Worm (Caenorhabditis elegans) whole organism, young adult: Measurements from ENCODE around the gene F15A4.2.
"Not testable (repeated sequence)": the region's sequence is repeated elsewhere in the genome, so short reads cannot be mapped to it uniquely, and the experiment has no call there.

Source experiments
- C06A6.2 ChIP-seq: fragments of 200-800 bp; sonication (Bioruptor generic); conservative IDR thresholded peaks from 2 replicates; pipeline ENCODE4 v1.3.6; 2022; ENCODE audit warnings: missing genetic modification characterization, missing compliant biosample characterization
- F52B5.7 ChIP-seq: sonication (generic microtip); optimal IDR thresholded peaks from 2 replicates; lab custom pipeline; 2016; ENCODE audit warnings: mild to moderate bottlenecking, missing genetic modification characterization, missing compliant biosample characterization
- F57C9.4 ChIP-seq: sonication (generic microtip); optimal IDR thresholded peaks from 2 replicates; lab custom pipeline; 2017; ENCODE audit warnings: mild to moderate bottlenecking, missing genetic modification characterization, missing compliant biosample characterization
- T07F8.4 ChIP-seq: sonication (generic microtip); optimal IDR thresholded peaks from 2 replicates; lab custom pipeline; 2016; ENCODE audit warnings: mild to moderate bottlenecking, missing genetic modification characterization, moderate library complexity, missing compliant biosample characterization
- Y53F4B.3 ChIP-seq: fragments of 200-800 bp; sonication (Bioruptor generic); IDR thresholded peaks from 2 replicates; pipeline ENCODE4 v1.3.6; 2022; ENCODE audit warnings: missing genetic modification reagents, missing genetic modification characterization, missing compliant biosample characterization
- Y56A3A.18 ChIP-seq: fragments of 200-800 bp; sonication (Bioruptor generic); IDR thresholded peaks from 2 replicates; pipeline ENCODE4 v1.3.6; 2022; ENCODE audit warnings: missing genetic modification reagents, missing genetic modification characterization, missing compliant biosample characterization
- ZK185.1 ChIP-seq: sonication (generic microtip); optimal IDR thresholded peaks from 2 replicates; lab custom pipeline; 2016; ENCODE audit warnings: mild to moderate bottlenecking, missing genetic modification characterization, missing compliant biosample characterization; ENCODE audit not compliant: poor library complexity, severe bottlenecking
- ama-1 ChIP-seq, 3 experiments: fragments of 150-350 bp in 1 of 3; sonication (generic microtip) in 2 of 3; optimal IDR thresholded peaks; 2 replicates each; lab custom pipeline; 2014 to 2018; ENCODE audit warnings: missing biosample characterization in 2 of 3, missing genetic modification characterization in 2 of 3, missing genetic modification reagents in 2 of 3
- aptf-2 ChIP-seq: fragments of 200-800 bp; sonication (Bioruptor generic); conservative IDR thresholded peaks from 2 replicates; pipeline ENCODE4 v1.3.6; 2022; ENCODE audit warnings: missing genetic modification reagents, missing genetic modification characterization, missing compliant biosample characterization
- aptf-3 ChIP-seq: fragments of 200-800 bp; sonication (Bioruptor generic); IDR thresholded peaks from 2 replicates; pipeline ENCODE4 v1.3.6; 2022; ENCODE audit warnings: missing genetic modification characterization, missing compliant biosample characterization
- athp-1 ChIP-seq: sonication (generic microtip); optimal IDR thresholded peaks from 2 replicates; lab custom pipeline; 2017; ENCODE audit warnings: mild to moderate bottlenecking, missing genetic modification characterization, missing compliant biosample characterization
- ccch-3 ChIP-seq: fragments of 200-800 bp; sonication (Bioruptor generic); optimal IDR thresholded peaks from 2 replicates; lab custom pipeline; 2018; ENCODE audit warnings: mild to moderate bottlenecking, missing genetic modification characterization, missing compliant biosample characterization
- cebp-1 ChIP-seq, 2 experiments: fragments of 200-800 bp in 1 of 2; sonication (Bioruptor generic) in 1 of 2; sonication (generic microtip) in 1 of 2; IDR thresholded peaks in 1 of 2; optimal IDR thresholded peaks in 1 of 2; 2 replicates each; pipeline versions ENCODE4 v1.3.6 to Lab custom; 2017 to 2022; ENCODE audit warnings: missing compliant biosample characterization in 2 of 2, missing genetic modification characterization in 2 of 2, mild to moderate bottlenecking in 1 of 2, missing genetic modification reagents in 1 of 2, moderate library complexity in 1 of 2
- ceh-100 ChIP-seq: fragments of 200-800 bp; sonication (Bioruptor generic); IDR thresholded peaks from 2 replicates; pipeline ENCODE4 v1.3.6; 2022; ENCODE audit warnings: missing genetic modification reagents, missing genetic modification characterization, missing compliant biosample characterization
- ceh-58 ChIP-seq: fragments of 200-800 bp; sonication (Bioruptor generic); IDR thresholded peaks from 2 replicates; pipeline ENCODE4 v1.3.6; 2022; ENCODE audit warnings: missing genetic modification characterization, missing compliant biosample characterization
- ceh-91 ChIP-seq: fragments of 200-800 bp; sonication (Bioruptor generic); IDR thresholded peaks from 2 replicates; pipeline ENCODE4 v1.3.6; 2022; ENCODE audit warnings: missing genetic modification reagents, missing genetic modification characterization, missing compliant biosample characterization
- egrh-3 ChIP-seq: fragments of 200-800 bp; sonication (Bioruptor generic); IDR thresholded peaks from 2 replicates; pipeline ENCODE4 v1.3.6; 2022; ENCODE audit warnings: missing genetic modification reagents, missing genetic modification characterization, missing compliant biosample characterization
- ets-4 ChIP-seq: fragments of 200-800 bp; sonication (Bioruptor generic); optimal IDR thresholded peaks from 2 replicates; lab custom pipeline; 2018; ENCODE audit warnings: mild to moderate bottlenecking, missing genetic modification characterization, missing compliant biosample characterization
- hlh-26 ChIP-seq: fragments of 200-800 bp; sonication (Bioruptor generic); conservative IDR thresholded peaks from 2 replicates; pipeline ENCODE4 v1.3.6; 2022; ENCODE audit warnings: missing genetic modification reagents, missing genetic modification characterization, missing compliant biosample characterization
- hmg-1.2 ChIP-seq: fragments of 200-800 bp; sonication (Bioruptor generic); IDR thresholded peaks from 2 replicates; pipeline ENCODE4 v1.3.6; 2022; ENCODE audit warnings: missing genetic modification reagents, missing genetic modification characterization, missing compliant biosample characterization
- hmg-20 ChIP-seq: fragments of 200-800 bp; sonication (Bioruptor generic); IDR thresholded peaks from 2 replicates; pipeline ENCODE4 v1.3.6; 2022; ENCODE audit warnings: missing genetic modification reagents, missing genetic modification characterization, missing compliant biosample characterization
- lin-35 ChIP-seq, 3 experiments: fragments of 150-350 bp in 2 of 3; sonication (generic microtip) in 1 of 3; optimal IDR thresholded peaks; 2 replicates each; lab custom pipeline; 2014 to 2018; ENCODE audit warnings: missing biosample characterization in 3 of 3, missing genetic modification characterization in 3 of 3, missing genetic modification reagents in 3 of 3
- lin-54 ChIP-seq: fragments of 200-800 bp; sonication (Bioruptor generic); optimal IDR thresholded peaks from 2 replicates; lab custom pipeline; 2018; ENCODE audit warnings: mild to moderate bottlenecking, missing genetic modification characterization, missing compliant biosample characterization
- madf-6 ChIP-seq: fragments of 200-800 bp; sonication (Bioruptor generic); IDR thresholded peaks from 2 replicates; pipeline ENCODE4 v1.3.6; 2022; ENCODE audit warnings: missing genetic modification reagents, missing genetic modification characterization, missing compliant biosample characterization
- mel-28 ChIP-seq: sonication (generic microtip); optimal IDR thresholded peaks from 2 replicates; lab custom pipeline; 2016; ENCODE audit warnings: borderline replicate concordance, mild to moderate bottlenecking, missing genetic modification characterization, missing compliant biosample characterization
- nfya-1 ChIP-seq: sonication (generic microtip); optimal IDR thresholded peaks from 2 replicates; lab custom pipeline; 2017; ENCODE audit warnings: antibody characterized with exemption, missing compliant biosample characterization, missing genetic modification characterization, borderline replicate concordance; ENCODE audit not compliant: insufficient read depth
- nfyb-1 ChIP-seq: fragments of 200-800 bp; sonication (Bioruptor generic); IDR thresholded peaks from 2 replicates; pipeline ENCODE4 v1.3.6; 2022; ENCODE audit warnings: missing genetic modification reagents, missing genetic modification characterization, missing compliant biosample characterization
- pha-4 ChIP-seq: fragments of 150-350 bp; sonication (generic microtip); optimal IDR thresholded peaks from 2 replicates; lab custom pipeline; 2014; ENCODE audit warnings: missing biosample characterization, missing genetic modification reagents, missing genetic modification characterization
- rpc-1 ChIP-seq, 2 experiments: fragments of 150-350 bp in 1 of 2; sonication (generic microtip) in 1 of 2; optimal IDR thresholded peaks; 2 replicates each; lab custom pipeline; 2014 to 2018; ENCODE audit warnings: missing biosample characterization in 1 of 2, missing genetic modification characterization in 1 of 2, missing genetic modification reagents in 1 of 2, missing genotype in 1 of 2
- sptf-2 ChIP-seq: fragments of 200-800 bp; sonication (Bioruptor generic); optimal IDR thresholded peaks from 2 replicates; lab custom pipeline; 2018; ENCODE audit warnings: mild to moderate bottlenecking, missing genetic modification characterization, missing compliant biosample characterization
- tbp1 ChIP-seq: fragments of 200-800 bp; sonication (Bioruptor generic); optimal IDR thresholded peaks from 2 replicates; lab custom pipeline; 2018; ENCODE audit warnings: mild to moderate bottlenecking, missing genetic modification characterization, missing compliant biosample characterization
- tbx-9 ChIP-seq: sonication (generic microtip); optimal IDR thresholded peaks from 2 replicates; lab custom pipeline; 2016; ENCODE audit warnings: borderline replicate concordance, missing genetic modification characterization, inconsistent platforms, missing compliant biosample characterization
- ztf-28 ChIP-seq: fragments of 200-800 bp; sonication (Bioruptor generic); IDR thresholded peaks from 2 replicates; pipeline ENCODE4 v1.3.6; 2022; ENCODE audit warnings: missing genetic modification reagents, missing genetic modification characterization, missing compliant biosample characterization

The F15A4.2 gene

ce11 chrII:12438441-12438840 lies 23.9 kb upstream of the F15A4.2 start, which contains the start of gene Y57A10C.9:
TSS of gene Y57A10C.9 (minus strand) at chrII:12438541.
- no peak for TF ChIP-seq C06A6.2
- TF ChIP-seq aptf-3 (GFP tag; lab: Robert Waterston, UW), result no peak
- no peak for TF ChIP-seq hlh-26 (GFP tag; lab: Robert Waterston, UW)

- TF ChIP-seq Y53F4B.3 (GFP tag; lab: Robert Waterston, UW); sptf-2 (GFP tag; lab: Kevin White, UChicago); ceh-91 (GFP tag; lab: Robert Waterston, UW): not testable (repeated sequence)
Observed at ce11 chrII:12441164-12441563, 21.2 kb upstream of the F15A4.2 start, which contains the start of gene Y57A10C.10. TSS of gene Y57A10C.10 (minus strand) at chrII:12441264.

- no peak for TF ChIP-seq lin-35 (GFP tag; optimal IDR thresholded peaks at IDR 0.05; lab: Kevin White, UChicago)
- 0 out of 2 replicates have a peak, but pooled peaks have one; percentile 15 for TF ChIP-seq ztf-28 (GFP tag; lab: Robert Waterston, UW)
- no peak for TF ChIP-seq ets-4 (GFP tag; lab: Kevin White, UChicago)
Observed at ce11 chrII:12444679-12445376, 17.5 kb upstream of the F15A4.2 start, which contains the start of the genes W05H5.1 and pitr-6. TSS of gene W05H5.1 (minus strand) at chrII:12444779. TSS of gene pitr-6 (plus strand) at chrII:12445326.

- TF ChIP-seq hmg-1.2 (GFP tag; lab: Robert Waterston, UW) (no peak), cebp-1 (GFP tag; IDR thresholded peaks at IDR 0.05; lab: Robert Waterston, UW) (no peak), cebp-1 (tag; optimal IDR thresholded peaks at IDR 0.05; lab: Kevin White, UChicago) (no peak), F52B5.7 (tag; lab: Kevin White, UChicago) (no peak), aptf-2 (GFP tag; lab: Robert Waterston, UW) (no peak), ceh-100 (GFP tag; lab: Robert Waterston, UW) (no peak), lin-35 (GFP tag; optimal IDR thresholded peaks at IDR 0.05; lab: Kevin White, UChicago) (no peak), F57C9.4 (no peak), ccch-3 (GFP tag; lab: Kevin White, UChicago) (no peak), nfyb-1 (no peak), tbp1 (GFP tag; lab: Kevin White, UChicago) (no peak), madf-6 (GFP tag; lab: Robert Waterston, UW) (no peak), Y56A3A.18 (GFP tag; lab: Robert Waterston, UW) (no peak), T07F8.4 (tag; lab: Kevin White, UChicago) (no peak), ama-1 (optimal IDR thresholded peaks at IDR 0.05; lab: Kevin White, UChicago) (no peak), ama-1 (GFP tag; optimal IDR thresholded peaks at IDR 0.05; lab: Kevin White, UChicago) (no peak), hmg-20 (GFP tag; lab: Robert Waterston, UW) (no peak)
Observed at ce11 chrII:12448241-12448640, 14.1 kb upstream of the F15A4.2 start, which contains the start of gene srh-27. TSS of gene srh-27 (plus strand) at chrII:12448541.

- no peak for TF ChIP-seq tbx-9
- TF ChIP-seq athp-1 (tag; lab: Kevin White, UChicago), result no peak
- no peak for TF ChIP-seq lin-54 (GFP tag; lab: Kevin White, UChicago)
- TF ChIP-seq mel-28 (tag; lab: Kevin White, UChicago), result no peak
- TF ChIP-seq sptf-2 (GFP tag; lab: Kevin White, UChicago), result no peak
- TF ChIP-seq pha-4 (tag; lab: Kevin White, UChicago), result no peak
- no peak for TF ChIP-seq ZK185.1 (tag; lab: Kevin White, UChicago)
- no peak for TF ChIP-seq nfya-1 (tag; lab: Kevin White, UChicago)
- no peak for TF ChIP-seq ceh-58 (GFP tag; lab: Robert Waterston, UW)
- no peak for TF ChIP-seq hmg-20 (GFP tag; lab: Robert Waterston, UW)
- TF ChIP-seq egrh-3, result no peak
- no peak for TF ChIP-seq rpc-1 (optimal IDR thresholded peaks at IDR 0.05; lab: Kevin White, UChicago)
- no peak for TF ChIP-seq rpc-1 (tag; optimal IDR thresholded peaks at IDR 0.05; lab: Kevin White, UChicago)
Observed at ce11 chrII:12449849-12450248, 12.5 kb upstream of the F15A4.2 start, which contains the start of gene sre-34. TSS of gene sre-34 (plus strand) at chrII:12450149.
